Worm (Caenorhabditis elegans) whole organism, L2 larva: ENCODE measurements around the gene Y43F8B.17.

Experiments used
- ZK546.5 ChIP-seq: sonication (generic microtip); optimal IDR thresholded peaks from 2 replicates; lab custom pipeline; 2017; ENCODE audit warnings: missing biosample characterization, missing genetic modification characterization
- aly-2 ChIP-seq: fragments of 150-350 bp; optimal IDR thresholded peaks from 2 replicates; lab custom pipeline; 2014; ENCODE audit warnings: missing biosample characterization, missing genetic modification characterization
- crh-2 ChIP-seq: sonication (generic microtip); optimal IDR thresholded peaks from 2 replicates; lab custom pipeline; 2017; ENCODE audit warnings: missing biosample characterization, missing genetic modification characterization
- elt-1 ChIP-seq: fragments of 150-350 bp; optimal IDR thresholded peaks from 2 replicates; lab custom pipeline; 2014; ENCODE audit warnings: missing biosample characterization, missing genetic modification characterization
- elt-3 ChIP-seq: sonication (generic microtip); optimal IDR thresholded peaks from 2 replicates; lab custom pipeline; 2017; ENCODE audit warnings: missing biosample characterization, missing genetic modification characterization
- fos-1 ChIP-seq: fragments of 150-350 bp; optimal IDR thresholded peaks from 2 replicates; lab custom pipeline; 2014; ENCODE audit warnings: missing biosample characterization, missing genetic modification characterization
- nhr-11 ChIP-seq: fragments of 150-350 bp; optimal IDR thresholded peaks from 2 replicates; lab custom pipeline; 2014; ENCODE audit warnings: missing biosample characterization, missing genetic modification characterization
- nhr-237 ChIP-seq: fragments of 150-350 bp; optimal IDR thresholded peaks from 2 replicates; lab custom pipeline; 2014; ENCODE audit warnings: missing biosample characterization, missing genetic modification characterization
- peb-1 ChIP-seq: fragments of 150-350 bp; optimal IDR thresholded peaks from 2 replicates; lab custom pipeline; 2014; ENCODE audit warnings: missing biosample characterization, missing genetic modification characterization
- unc-39 ChIP-seq: fragments of 150-350 bp; optimal IDR thresholded peaks from 2 replicates; lab custom pipeline; 2014; ENCODE audit warnings: missing biosample characterization, missing genetic modification characterization
- unc-62 ChIP-seq: fragments of 150-350 bp; optimal IDR thresholded peaks from 2 replicates; lab custom pipeline; 2014; ENCODE audit warnings: missing biosample characterization, missing genetic modification reagents, missing genetic modification characterization
- zag-1 ChIP-seq: fragments of 150-350 bp; optimal IDR thresholded peaks from 2 replicates; lab custom pipeline; 2014; ENCODE audit warnings: missing biosample characterization, missing genetic modification characterization
- ztf-11 ChIP-seq: sonication (generic microtip); optimal IDR thresholded peaks from 2 replicates; lab custom pipeline; 2017; ENCODE audit warnings: missing biosample characterization, missing genetic modification characterization

DNA sequence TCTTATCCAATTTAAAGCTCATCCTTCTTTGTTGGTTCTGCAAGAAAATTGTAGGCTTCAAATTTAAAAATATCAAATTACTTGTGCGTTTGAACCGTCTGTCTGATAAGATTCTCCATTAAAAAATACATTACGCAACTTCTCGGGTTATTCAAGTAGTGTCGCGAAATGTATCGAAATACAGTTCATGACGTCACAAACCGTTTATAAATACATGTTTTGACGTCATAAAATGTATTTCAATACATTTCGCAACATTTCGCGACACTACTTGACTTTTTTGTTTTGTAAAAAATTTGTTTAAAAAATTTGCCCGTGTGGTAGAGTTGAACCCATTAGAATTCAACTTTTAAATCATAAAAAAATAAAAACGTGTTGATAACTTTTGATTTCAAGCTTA, 40.9 kb upstream of the Y43F8B.17 start:
- TF ChIP-seq elt-3 (tag; lab: Kevin White, UChicago) = no peak
- no peak for TF ChIP-seq unc-62 (GFP tag; lab: Kevin White, UChicago)
- TF ChIP-seq nhr-11 (tag; lab: Kevin White, UChicago) = no peak
- TF ChIP-seq ztf-11 (tag; lab: Kevin White, UChicago) = no peak
- TF ChIP-seq elt-1 (tag; lab: Kevin White, UChicago) = no peak
- TF ChIP-seq fos-1 (tag; lab: Kevin White, UChicago) = no peak
- TF ChIP-seq aly-2 (tag; lab: Kevin White, UChicago) = no peak
- TF ChIP-seq peb-1 (tag; lab: Kevin White, UChicago) = no peak
- no peak for TF ChIP-seq nhr-237
- no peak for TF ChIP-seq crh-2 (tag; lab: Kevin White, UChicago)
- no peak for TF ChIP-seq ZK546.5 (tag; lab: Kevin White, UChicago)
- TF ChIP-seq unc-39 (tag; lab: Kevin White, UChicago) = no peak
- TF ChIP-seq zag-1 = no peak
